Fruit fly (Drosophila melanogaster) whole organism, adult: ENCODE data around the gene Oseg4.

Experiments
- CG11617 ChIP-seq: fragments of 200-800 bp; sonication (Bioruptor generic); optimal IDR thresholded peaks from 2 replicates; lab custom pipeline; 2017; ENCODE audit warnings: mild to moderate bottlenecking, missing biosample characterization, missing genetic modification reagents, missing genetic modification characterization
- CG14711 ChIP-seq: fragments of 200-800 bp; sonication (Bioruptor generic); optimal IDR thresholded peaks from 2 replicates; lab custom pipeline; 2018; ENCODE audit warnings: missing biosample characterization, mild to moderate bottlenecking, missing genetic modification characterization, moderate library complexity
- CG1620 ChIP-seq: fragments of 200-800 bp; sonication (Bioruptor generic); optimal IDR thresholded peaks from 2 replicates; lab custom pipeline; 2016; ENCODE audit warnings: missing biosample characterization, missing genetic modification characterization
- CG33017 ChIP-seq: fragments of 200-800 bp; sonication (Bioruptor generic); optimal IDR thresholded peaks from 2 replicates; lab custom pipeline; 2018; ENCODE audit warnings: missing biosample characterization, mild to moderate bottlenecking, missing genetic modification characterization, moderate library complexity
- CG7045 ChIP-seq: fragments of 200-800 bp; sonication (Bioruptor generic); optimal IDR thresholded peaks from 2 replicates; lab custom pipeline; 2017; ENCODE audit warnings: missing biosample characterization, mild to moderate bottlenecking, missing genetic modification characterization
- CG7101 ChIP-seq: fragments of 200-800 bp; sonication (Bioruptor generic); optimal IDR thresholded peaks from 2 replicates; lab custom pipeline; 2018; ENCODE audit warnings: missing biosample characterization, mild to moderate bottlenecking, missing genetic modification characterization, moderate library complexity
- Crg-1 ChIP-seq: fragments of 200-800 bp; sonication (Bioruptor generic); optimal IDR thresholded peaks from 2 replicates; lab custom pipeline; 2016; ENCODE audit warnings: missing biosample characterization, missing genetic modification characterization
- bab1 ChIP-seq: fragments of 200-800 bp; sonication (Bioruptor generic); optimal IDR thresholded peaks from 3 replicates; lab custom pipeline; 2019; ENCODE audit warnings: missing biosample characterization, mild to moderate bottlenecking, missing genetic modification characterization, moderate library complexity
- cic ChIP-seq: fragments of 200-800 bp; sonication (Bioruptor generic); optimal IDR thresholded peaks from 2 replicates; lab custom pipeline; 2017; ENCODE audit warnings: missing biosample characterization, mild to moderate bottlenecking, missing genetic modification characterization, moderate library complexity
- kay ChIP-seq: fragments of 200-800 bp; sonication (Bioruptor generic); peaks from one replicate; lab custom pipeline; 2016; ENCODE audit warnings: missing biosample characterization, missing genetic modification characterization, borderline replicate concordance
- pad ChIP-seq: fragments of 200-800 bp; sonication (Bioruptor generic); optimal IDR thresholded peaks from 3 replicates; lab custom pipeline; 2017; ENCODE audit warnings: missing biosample characterization, missing genetic modification characterization, mild to moderate bottlenecking, moderate library complexity, missing genetic modification reagents
- tj ChIP-seq: fragments of 200-800 bp; sonication (Bioruptor generic); optimal IDR thresholded peaks from 3 replicates; lab custom pipeline; 2017; ENCODE audit warnings: missing biosample characterization, mild to moderate bottlenecking, missing genetic modification characterization, moderate library complexity

- TF ChIP-seq bab1 (no peak), CG7045 (GFP tag; lab: Kevin White, UChicago) (no peak), CG33017 (tag; lab: Kevin White, UChicago) (no peak), CG1620 (GFP tag; lab: Kevin White, UChicago) (no peak), kay (GFP tag; lab: Kevin White, UChicago) (no peak), cic (no peak), Crg-1 (GFP tag; lab: Kevin White, UChicago) (no peak), tj (GFP tag; lab: Kevin White, UChicago) (no peak), CG11617 (no peak), CG14711 (tag; lab: Kevin White, UChicago) (no peak), CG7101 (tag; lab: Kevin White, UChicago) (no peak), pad (no peak)
Measured at dm6 chr3L:1777249-1777648, 41.7 kb upstream of the Oseg4 start, which contains the start of the genes CG2021 and mRpL46.
